Worm (Caenorhabditis elegans) whole organism, L1 larva: ENCODE measurements around the gene C05B5.16.

Source experiments
- C16A3.4 ChIP-seq: fragments of 150-350 bp; optimal IDR thresholded peaks from 2 replicates; lab custom pipeline; 2014; ENCODE audit warnings: missing biosample characterization, missing genetic modification characterization
- ama-1 ChIP-seq: fragments of 150-350 bp; optimal IDR thresholded peaks from 2 replicates; lab custom pipeline; 2014
- blmp-1 ChIP-seq: fragments of 150-350 bp; optimal IDR thresholded peaks from 2 replicates; lab custom pipeline; 2014; ENCODE audit warnings: missing biosample characterization, missing genetic modification characterization
- ceh-63 ChIP-seq: fragments of 200-800 bp; sonication (Bioruptor generic); optimal IDR thresholded peaks from 2 replicates; lab custom pipeline; 2018; ENCODE audit warnings: mild to moderate bottlenecking, missing genetic modification characterization, missing compliant biosample characterization
- ceh-82 ChIP-seq, 3 experiments: fragments of 150-350 bp in 1 of 3; sonication (generic microtip) in 2 of 3; optimal IDR thresholded peaks; 2 replicates each; lab custom pipeline; 2014 to 2017; ENCODE audit warnings: missing biosample characterization in 3 of 3, missing genetic modification characterization in 3 of 3
- ceh-88 ChIP-seq: fragments of 200-800 bp; sonication (Bioruptor generic); IDR thresholded peaks from 2 replicates; pipeline ENCODE4 v1.3.6; 2022; ENCODE audit warnings: missing genetic modification characterization, missing compliant biosample characterization
- ets-5 ChIP-seq: fragments of 200-800 bp; sonication (Bioruptor generic); IDR thresholded peaks from 2 replicates; pipeline ENCODE4 v1.3.6; 2022; ENCODE audit warnings: missing genetic modification characterization, missing compliant biosample characterization
- fkh-10 ChIP-seq: sonication (generic microtip); optimal IDR thresholded peaks from 2 replicates; lab custom pipeline; 2017; ENCODE audit warnings: missing biosample characterization, missing genetic modification reagents, missing genetic modification characterization
- fkh-4 ChIP-seq: sonication (generic microtip); optimal IDR thresholded peaks from 2 replicates; lab custom pipeline; 2016; ENCODE audit warnings: missing compliant biosample characterization, missing genetic modification characterization, borderline replicate concordance
- fkh-8 ChIP-seq: sonication (generic microtip); optimal IDR thresholded peaks from 2 replicates; lab custom pipeline; 2016; ENCODE audit warnings: mild to moderate bottlenecking, missing genetic modification characterization, missing compliant biosample characterization
- fos-1 ChIP-seq: fragments of 150-350 bp; optimal IDR thresholded peaks from 2 replicates; lab custom pipeline; 2014; ENCODE audit warnings: missing biosample characterization, missing genetic modification characterization
- hlh-17 ChIP-seq: fragments of 200-800 bp; sonication (Bioruptor generic); optimal IDR thresholded peaks from 2 replicates; lab custom pipeline; 2018; ENCODE audit warnings: missing genetic modification characterization, mild to moderate bottlenecking, missing compliant biosample characterization, moderate library complexity, borderline replicate concordance
- hlh-4 ChIP-seq: sonication (generic microtip); optimal IDR thresholded peaks from 2 replicates; lab custom pipeline; 2016; ENCODE audit warnings: mild to moderate bottlenecking, missing genetic modification characterization, missing compliant biosample characterization
- isw-1 ChIP-seq: fragments of 200-800 bp; sonication (Bioruptor generic); IDR thresholded peaks from 2 replicates; pipeline ENCODE4 v1.3.6; 2022; ENCODE audit warnings: missing genetic modification characterization, missing compliant biosample characterization
- lin-15B ChIP-seq: fragments of 150-350 bp; sonication (generic microtip); optimal IDR thresholded peaks from 3 replicates; lab custom pipeline; 2014; ENCODE audit warnings: missing biosample characterization, missing genetic modification characterization
- lin-35 ChIP-seq, 2 experiments: fragments of 150-350 bp; optimal IDR thresholded peaks; 2 replicates each; lab custom pipeline; 2014; ENCODE audit warnings: missing biosample characterization in 2 of 2, missing genetic modification characterization in 2 of 2, missing genetic modification reagents in 2 of 2
- lir-3 ChIP-seq: sonication (generic microtip); optimal IDR thresholded peaks from 2 replicates; lab custom pipeline; 2016; ENCODE audit warnings: mild to moderate bottlenecking, missing genetic modification characterization, moderate library complexity, missing compliant biosample characterization; ENCODE audit not compliant: poor library complexity
- mab-9 ChIP-seq: fragments of 200-800 bp; sonication (Bioruptor generic); IDR thresholded peaks from 2 replicates; pipeline ENCODE4 v1.3.6; 2022; ENCODE audit warnings: missing genetic modification reagents, missing genetic modification characterization, missing compliant biosample characterization
- mdl-1 ChIP-seq, 2 experiments: fragments of 150-350 bp; optimal IDR thresholded peaks; 2 replicates each; lab custom pipeline; 2014 to 2017; ENCODE audit warnings: missing biosample characterization in 2 of 2, missing genetic modification characterization in 2 of 2, inconsistent platforms in 1 of 2
- mep-1 ChIP-seq: fragments of 150-350 bp; optimal IDR thresholded peaks from 2 replicates; lab custom pipeline; 2014; ENCODE audit warnings: missing biosample characterization, missing genetic modification characterization
- nhr-12 ChIP-seq: sonication (generic microtip); optimal IDR thresholded peaks from 2 replicates; lab custom pipeline; 2017; ENCODE audit warnings: missing biosample characterization, missing genetic modification characterization
- nhr-19 ChIP-seq: fragments of 200-800 bp; sonication (Bioruptor generic); conservative IDR thresholded peaks from 2 replicates; pipeline ENCODE4 v1.3.6; 2022; ENCODE audit warnings: missing genetic modification characterization, missing compliant biosample characterization
- nhr-28 ChIP-seq: fragments of 150-350 bp; optimal IDR thresholded peaks from 2 replicates; lab custom pipeline; 2014; ENCODE audit warnings: missing biosample characterization, missing genetic modification characterization
- nhr-76 ChIP-seq: sonication (generic microtip); optimal IDR thresholded peaks from 2 replicates; lab custom pipeline; 2017; ENCODE audit warnings: missing biosample characterization, missing genetic modification characterization
- nhr-77 ChIP-seq: fragments of 150-350 bp; optimal IDR thresholded peaks from 2 replicates; lab custom pipeline; 2014; ENCODE audit warnings: missing biosample characterization, missing genetic modification characterization
- pag-3 ChIP-seq: sonication (generic microtip); optimal IDR thresholded peaks from 2 replicates; lab custom pipeline; 2017; ENCODE audit warnings: missing genetic modification characterization, mild to moderate bottlenecking, missing compliant biosample characterization, antibody characterized with exemption, borderline replicate concordance; ENCODE audit not compliant: insufficient read depth
- pqm-1 ChIP-seq: sonication (generic microtip); optimal IDR thresholded peaks from 3 replicates; lab custom pipeline; 2017; ENCODE audit warnings: missing biosample characterization, missing genetic modification characterization
- swsn-7 ChIP-seq: sonication (generic microtip); optimal IDR thresholded peaks from 2 replicates; lab custom pipeline; 2016; ENCODE audit warnings: missing genetic modification characterization, missing compliant biosample characterization
- unc-130 ChIP-seq: fragments of 150-350 bp; optimal IDR thresholded peaks from 2 replicates; lab custom pipeline; 2017; ENCODE audit warnings: missing biosample characterization, missing genetic modification characterization, inconsistent platforms
- unc-30 ChIP-seq: sonication (generic microtip); optimal IDR thresholded peaks from 2 replicates; lab custom pipeline; 2017; ENCODE audit warnings: missing biosample characterization, missing genetic modification characterization
- unc-86 ChIP-seq: sonication (generic microtip); optimal IDR thresholded peaks from 2 replicates; lab custom pipeline; 2016; ENCODE audit warnings: missing genetic modification characterization, missing compliant biosample characterization
- unc-98 ChIP-seq: fragments of 200-800 bp; sonication (Bioruptor generic); IDR thresholded peaks from 2 replicates; pipeline ENCODE4 v1.3.6; 2022; ENCODE audit warnings: missing genetic modification characterization, missing compliant biosample characterization
- xbp-1 ChIP-seq: sonication (generic microtip); optimal IDR thresholded peaks from 2 replicates; lab custom pipeline; 2016; ENCODE audit warnings: missing genetic modification characterization, missing compliant biosample characterization
- ztf-11 ChIP-seq, 2 experiments: sonication (generic microtip); optimal IDR thresholded peaks; 2 replicates each; lab custom pipeline; 2016 to 2017; ENCODE audit warnings: missing genetic modification characterization in 2 of 2, missing biosample characterization in 1 of 2, missing compliant biosample characterization in 1 of 2

The C05B5.16 gene

DNA sequence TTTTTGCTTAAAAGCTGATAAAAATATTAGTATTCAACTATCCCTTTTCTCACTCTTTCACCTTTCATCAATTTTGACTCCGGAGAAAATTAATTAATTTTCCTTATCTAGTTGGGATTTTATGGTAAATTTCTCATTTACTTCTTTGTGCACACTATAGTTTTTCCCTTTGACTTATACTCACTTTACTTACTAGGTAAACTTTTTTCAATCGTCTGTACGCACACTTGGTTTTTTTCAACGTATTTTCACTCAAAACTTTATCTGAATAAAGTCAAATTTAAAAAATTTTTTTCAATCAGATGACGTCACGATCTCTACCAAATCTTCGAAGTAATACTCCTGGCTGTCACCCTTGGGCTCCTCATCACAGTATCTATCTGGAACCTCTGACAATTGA lies at the start of gene C05B5.16:
Gene C05B5.16, plus strand, starts transcription at position 301 of the 400 bp plus-strand sequence.
- TF ChIP-seq unc-98 (no peak), xbp-1 (tag; lab: Kevin White, UChicago) (no peak)

ce11 chrIII:9963447-9963846 lies 48.8 kb upstream of the C05B5.16 start:
- TF ChIP-seq unc-130: no peak
- no peak for TF ChIP-seq pqm-1 (tag; lab: Kevin White, UChicago)
- no peak for TF ChIP-seq fos-1 (tag; lab: Kevin White, UChicago)
- no peak for TF ChIP-seq lir-3
- no peak for TF ChIP-seq lin-35 (GFP tag; optimal IDR thresholded peaks at IDR 0.05; lab: Kevin White, UChicago)
- TF ChIP-seq ceh-63 (GFP tag; lab: Kevin White, UChicago): no peak

DNA sequence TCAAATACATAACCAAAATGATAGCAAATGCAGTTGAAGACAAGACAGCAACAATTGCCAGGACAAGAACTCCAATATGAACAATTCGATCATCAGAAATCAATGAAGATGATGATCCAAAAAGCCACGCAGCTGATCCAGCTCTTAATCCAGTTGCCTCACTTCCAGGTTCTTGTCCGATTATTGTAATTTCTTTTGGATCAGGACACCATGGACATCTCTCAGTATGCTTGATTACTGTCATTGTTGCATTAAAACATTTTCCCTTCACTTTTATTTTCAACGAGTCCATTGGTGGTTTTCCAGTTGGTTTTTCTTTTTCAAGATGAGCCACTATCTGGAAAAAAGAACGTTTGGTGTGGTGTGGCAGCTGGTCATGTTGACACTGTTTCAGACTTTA lies 47.8 kb upstream of the C05B5.16 start:
- TF ChIP-seq fkh-4: no peak
- no peak for TF ChIP-seq mab-9 (GFP tag; lab: Robert Waterston, UW)
- TF ChIP-seq pag-3 (tag; lab: Kevin White, UChicago): no peak
- TF ChIP-seq unc-98: no peak
- TF ChIP-seq unc-86 (tag; lab: Kevin White, UChicago): no peak
- no peak for TF ChIP-seq blmp-1
- no peak for TF ChIP-seq nhr-76 (tag; lab: Kevin White, UChicago)
- TF ChIP-seq hlh-17 (GFP tag; lab: Kevin White, UChicago): no peak
- no peak for TF ChIP-seq ama-1 (lab: Kevin White, UChicago)
- TF ChIP-seq swsn-7 (tag; lab: Kevin White, UChicago): no peak
- TF ChIP-seq C16A3.4 (tag; lab: Kevin White, UChicago): no peak
- no peak for TF ChIP-seq fkh-8 (tag; lab: Kevin White, UChicago)
- no peak for TF ChIP-seq nhr-77 (tag; lab: Kevin White, UChicago)
- no peak for TF ChIP-seq unc-30 (tag; lab: Kevin White, UChicago)
- no peak for TF ChIP-seq nhr-28 (tag; lab: Kevin White, UChicago)
- TF ChIP-seq hlh-4: no peak
- TF ChIP-seq lin-35 (GFP tag; optimal IDR thresholded peaks at IDR 0.05; lab: Kevin White, UChicago): no peak

DNA sequence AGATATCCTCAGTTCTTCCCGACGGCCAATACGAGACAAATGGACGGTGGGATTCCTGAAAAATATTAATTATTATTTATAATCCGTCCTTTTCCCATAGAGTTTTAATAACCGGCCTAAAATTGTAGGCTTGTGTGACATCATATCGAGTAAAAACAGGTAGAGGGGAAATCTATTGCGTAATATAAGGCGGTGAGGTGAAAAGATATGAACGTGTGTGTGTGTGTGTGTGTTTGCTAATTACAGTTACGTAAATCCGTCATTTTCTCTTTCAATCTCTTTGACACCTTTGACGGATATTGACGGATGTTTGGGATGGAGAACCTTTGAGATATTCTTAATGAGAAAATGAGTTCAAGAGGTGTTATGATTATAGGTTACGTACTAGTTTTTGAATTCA lies 46.8 kb upstream of the C05B5.16 start:
- TF ChIP-seq blmp-1 (peak; percentile 39), fkh-8 (tag; lab: Kevin White, UChicago) (no peak)
- TF ChIP-seq, all 84 proteins: peak for 1

DNA sequence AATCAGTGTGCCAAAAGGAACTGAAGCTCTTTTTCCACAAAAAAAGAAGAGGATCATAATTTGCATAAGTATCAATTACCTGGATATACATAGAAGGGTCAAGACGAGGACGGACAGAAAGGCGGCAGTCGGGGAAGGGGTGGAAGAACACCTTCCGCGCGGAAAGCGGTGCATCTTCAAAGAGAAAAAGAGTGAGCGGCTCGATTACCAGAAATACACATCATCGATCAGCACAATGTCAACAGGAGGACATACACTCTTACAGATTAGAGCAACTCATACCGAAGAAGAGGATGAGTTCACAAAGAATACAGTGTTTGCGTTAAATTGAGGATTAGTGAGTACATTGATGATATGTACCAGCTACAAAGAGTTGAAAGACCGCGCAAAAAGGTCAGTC lies 42.9 kb upstream of the C05B5.16 start:
- no peak for TF ChIP-seq ceh-88 (GFP tag; lab: Robert Waterston, UW)
- TF ChIP-seq ama-1 (lab: Kevin White, UChicago): no peak
- TF ChIP-seq ceh-82 (tag; optimal IDR thresholded peaks at IDR 0.05; lab: Kevin White, UChicago): no peak
- TF ChIP-seq mep-1: no peak
- TF ChIP-seq ets-5 (GFP tag; lab: Robert Waterston, UW): no peak
- no peak for TF ChIP-seq lin-15B (tag; lab: Kevin White, UChicago)
- no peak for TF ChIP-seq mdl-1 (tag; optimal IDR thresholded peaks at IDR 0.05; lab: Kevin White, UChicago)
- no peak for TF ChIP-seq fkh-10
- no peak for TF ChIP-seq isw-1 (GFP tag; lab: Robert Waterston, UW)
- no peak for TF ChIP-seq ztf-11 (tag; optimal IDR thresholded peaks at IDR 0.05; lab: Kevin White, UChicago)
- TF ChIP-seq nhr-12 (tag; lab: Kevin White, UChicago): no peak
- no peak for TF ChIP-seq hlh-4
- no peak for TF ChIP-seq nhr-19 (GFP tag; lab: Robert Waterston, UW)
- TF ChIP-seq swsn-7 (tag; lab: Kevin White, UChicago): no peak
- TF ChIP-seq, all 84 proteins: peak for 0
